Fruit fly (Drosophila melanogaster) whole organism, prepupa: ENCODE data around the gene CG6048.
A peak's percentile ranks its signal among the peaks of the same experiment; 100 is the strongest.

Source experiments
- Blimp-1 ChIP-seq: fragments of 200-800 bp; sonication (Bioruptor generic); optimal IDR thresholded peaks from 3 replicates; lab custom pipeline; 2017; ENCODE audit warnings: missing biosample characterization, missing genetic modification characterization, mild to moderate bottlenecking, moderate library complexity, missing genetic modification reagents
- CG10631 ChIP-seq: fragments of 200-800 bp; sonication (Bioruptor generic); optimal IDR thresholded peaks from 2 replicates; lab custom pipeline; 2016; ENCODE audit warnings: missing biosample characterization, missing genetic modification characterization
- CG10669 ChIP-seq: fragments of 200-800 bp; sonication (Bioruptor generic); optimal IDR thresholded peaks from 3 replicates; lab custom pipeline; 2018; ENCODE audit warnings: missing biosample characterization, mild to moderate bottlenecking, missing genetic modification characterization, moderate library complexity
- CG11294 ChIP-seq: fragments of 200-800 bp; sonication (Bioruptor generic); IDR thresholded peaks from 2 replicates; pipeline ENCODE4 v1.3.6; 2022; ENCODE audit warnings: missing biosample characterization, missing genetic modification characterization
- CG11762 ChIP-seq: fragments of 200-800 bp; sonication (Bioruptor generic); optimal IDR thresholded peaks from 3 replicates; lab custom pipeline; 2016; ENCODE audit warnings: missing biosample characterization, missing genetic modification characterization; ENCODE audit not compliant: insufficient read depth
- CG16779 ChIP-seq: fragments of 200-800 bp; sonication (Bioruptor generic); optimal IDR thresholded peaks from 3 replicates; lab custom pipeline; 2017; ENCODE audit warnings: missing biosample characterization, mild to moderate bottlenecking, missing genetic modification characterization
- CG3032 ChIP-seq: fragments of 200-800 bp; optimal IDR thresholded peaks from 2 replicates; lab custom pipeline; 2019; ENCODE audit warnings: missing biosample characterization, mild to moderate bottlenecking, missing genetic modification characterization, moderate library complexity
- CG31627 ChIP-seq: fragments of 200-800 bp; sonication (Bioruptor generic); optimal IDR thresholded peaks from 3 replicates; lab custom pipeline; 2016; ENCODE audit warnings: missing biosample characterization, missing genetic modification characterization
- CG32006 ChIP-seq: fragments of 200-800 bp; sonication (Bioruptor generic); optimal IDR thresholded peaks from 3 replicates; lab custom pipeline; 2017; ENCODE audit warnings: missing biosample characterization, mild to moderate bottlenecking, missing genetic modification characterization
- CG34406 ChIP-seq: fragments of 200-800 bp; sonication (Bioruptor generic); optimal IDR thresholded peaks from 3 replicates; lab custom pipeline; 2016; ENCODE audit warnings: missing biosample characterization, missing genetic modification characterization
- CG3919 ChIP-seq: fragments of 200-800 bp; sonication (Bioruptor generic); optimal IDR thresholded peaks from 3 replicates; lab custom pipeline; 2016; ENCODE audit warnings: missing biosample characterization, missing genetic modification characterization
- CG4318 ChIP-seq: fragments of 200-800 bp; sonication (Bioruptor generic); optimal IDR thresholded peaks from 3 replicates; lab custom pipeline; 2017; ENCODE audit warnings: missing biosample characterization, mild to moderate bottlenecking, missing genetic modification characterization
- CG6163 ChIP-seq: fragments of 200-800 bp; sonication (Bioruptor generic); IDR thresholded peaks from 3 replicates; pipeline ENCODE4 v1.3.6; 2022; ENCODE audit warnings: missing biosample characterization, missing genetic modification characterization
- CG6276 ChIP-seq: fragments of 200-800 bp; sonication (Bioruptor generic); optimal IDR thresholded peaks from 2 replicates; lab custom pipeline; 2017; ENCODE audit warnings: missing biosample characterization, mild to moderate bottlenecking, missing genetic modification characterization
- CG6808 ChIP-seq: fragments of 200-800 bp; sonication (Bioruptor generic); optimal IDR thresholded peaks from 3 replicates; lab custom pipeline; 2017; ENCODE audit warnings: missing biosample characterization, missing genetic modification characterization, mild to moderate bottlenecking, moderate library complexity, missing genetic modification reagents
- CG6854 ChIP-seq: fragments of 200-800 bp; sonication (Bioruptor generic); optimal IDR thresholded peaks from 2 replicates; lab custom pipeline; 2017; ENCODE audit warnings: missing biosample characterization, mild to moderate bottlenecking, missing genetic modification characterization
- CG7368 ChIP-seq: fragments of 200-800 bp; sonication (Bioruptor generic); optimal IDR thresholded peaks from 3 replicates; lab custom pipeline; 2016; ENCODE audit warnings: missing biosample characterization, missing genetic modification characterization
- CG8119 ChIP-seq: fragments of 200-800 bp; sonication (Bioruptor generic); IDR thresholded peaks from 3 replicates; pipeline ENCODE4 v1.3.6; 2022; ENCODE audit warnings: missing biosample characterization, missing genetic modification characterization
- CG8632 ChIP-seq: fragments of 200-800 bp; sonication (Bioruptor generic); optimal IDR thresholded peaks from 3 replicates; lab custom pipeline; 2016; ENCODE audit warnings: missing biosample characterization, missing genetic modification characterization
- CG9139 ChIP-seq: fragments of 200-800 bp; sonication (Bioruptor generic); optimal IDR thresholded peaks from 3 replicates; lab custom pipeline; 2017; ENCODE audit warnings: missing biosample characterization, mild to moderate bottlenecking, missing genetic modification characterization
- Eip75B ChIP-seq: fragments of 200-800 bp; sonication (Bioruptor generic); optimal IDR thresholded peaks from 3 replicates; lab custom pipeline; 2016; ENCODE audit warnings: missing biosample characterization, missing genetic modification characterization
- Eip78C ChIP-seq: fragments of 200-800 bp; sonication (Bioruptor generic); peaks from one replicate; lab custom pipeline; 2016; ENCODE audit warnings: missing biosample characterization, missing genetic modification characterization
- Ets21C ChIP-seq: fragments of 200-800 bp; sonication (Bioruptor generic); optimal IDR thresholded peaks from 3 replicates; lab custom pipeline; 2016; ENCODE audit warnings: missing biosample characterization, missing genetic modification characterization
- Ets96B ChIP-seq: fragments of 200-800 bp; optimal IDR thresholded peaks from 2 replicates; lab custom pipeline; 2019; ENCODE audit warnings: missing biosample characterization, mild to moderate bottlenecking, missing genetic modification characterization, moderate library complexity
- Gug ChIP-seq: fragments of 200-800 bp; sonication (Bioruptor generic); IDR thresholded peaks from 2 replicates; pipeline ENCODE4 v1.3.6; 2022; ENCODE audit warnings: missing biosample characterization, missing genetic modification characterization
- Hr38 ChIP-seq: sonication (Bioruptor generic); optimal IDR thresholded peaks from 2 replicates; lab custom pipeline; 2016; ENCODE audit warnings: missing biosample characterization, missing genetic modification characterization
- Hr39 ChIP-seq: fragments of 200-800 bp; sonication (Bioruptor generic); optimal IDR thresholded peaks from 2 replicates; lab custom pipeline; 2016; ENCODE audit warnings: missing biosample characterization, missing genetic modification characterization
- Lpt ChIP-seq: fragments of 200-800 bp; sonication (Bioruptor generic); optimal IDR thresholded peaks from 3 replicates; lab custom pipeline; 2016; ENCODE audit warnings: missing biosample characterization, missing genetic modification characterization
- Met ChIP-seq: fragments of 200-800 bp; sonication (Bioruptor generic); optimal IDR thresholded peaks from 3 replicates; lab custom pipeline; 2016; ENCODE audit warnings: missing biosample characterization, missing genetic modification characterization
- Smox ChIP-seq: fragments of 200-800 bp; sonication (Bioruptor generic); optimal IDR thresholded peaks from 3 replicates; lab custom pipeline; 2016; ENCODE audit warnings: missing biosample characterization, missing genetic modification characterization
- Sox102F ChIP-seq: fragments of 200-800 bp; sonication (Bioruptor generic); optimal IDR thresholded peaks from 2 replicates; lab custom pipeline; 2016; ENCODE audit warnings: missing biosample characterization, mild to moderate bottlenecking, missing genetic modification characterization
- Sox15 ChIP-seq: fragments of 200-800 bp; sonication (Bioruptor generic); optimal IDR thresholded peaks from 3 replicates; lab custom pipeline; 2016; ENCODE audit warnings: missing biosample characterization, missing genetic modification characterization
- achi ChIP-seq: fragments of 200-800 bp; sonication (Bioruptor generic); optimal IDR thresholded peaks from 3 replicates; lab custom pipeline; 2016; ENCODE audit warnings: missing biosample characterization, missing genetic modification characterization
- acj6 ChIP-seq: fragments of 200-800 bp; sonication (Bioruptor generic); optimal IDR thresholded peaks from 3 replicates; lab custom pipeline; 2016; ENCODE audit warnings: missing biosample characterization, missing genetic modification characterization
- cyc ChIP-seq: fragments of 200-800 bp; sonication (Bioruptor generic); optimal IDR thresholded peaks from 3 replicates; lab custom pipeline; 2016; ENCODE audit warnings: missing biosample characterization, missing genetic modification characterization
- dac ChIP-seq: fragments of 200-800 bp; sonication (Bioruptor generic); optimal IDR thresholded peaks from 2 replicates; lab custom pipeline; 2017; ENCODE audit warnings: missing biosample characterization, mild to moderate bottlenecking, missing genetic modification characterization
- dsx ChIP-seq: fragments of 200-800 bp; optimal IDR thresholded peaks from 3 replicates; lab custom pipeline; 2019; ENCODE audit warnings: missing biosample characterization, mild to moderate bottlenecking, missing genetic modification characterization, moderate library complexity; ENCODE audit not compliant: poor library complexity, severe bottlenecking
- eg ChIP-seq: fragments of 200-800 bp; sonication (Bioruptor generic); IDR thresholded peaks from 3 replicates; pipeline ENCODE4 v1.3.6; 2022; ENCODE audit warnings: missing biosample characterization, missing genetic modification characterization
- esn ChIP-seq: fragments of 200-800 bp; sonication (Bioruptor generic); optimal IDR thresholded peaks from 2 replicates; lab custom pipeline; 2016; ENCODE audit warnings: missing biosample characterization, mild to moderate bottlenecking, missing genetic modification characterization, moderate library complexity
- fd59A ChIP-seq: fragments of 200-800 bp; sonication (Bioruptor generic); optimal IDR thresholded peaks from 2 replicates; lab custom pipeline; 2017; ENCODE audit warnings: missing biosample characterization, mild to moderate bottlenecking, missing genetic modification characterization, missing genetic modification reagents
- fkh ChIP-seq: fragments of 200-800 bp; sonication (Bioruptor generic); optimal IDR thresholded peaks from 3 replicates; lab custom pipeline; 2017; ENCODE audit warnings: missing biosample characterization, mild to moderate bottlenecking, missing genetic modification characterization, moderate library complexity
- lz ChIP-seq: fragments of 200-800 bp; sonication (Bioruptor generic); optimal IDR thresholded peaks from 3 replicates; lab custom pipeline; 2016; ENCODE audit warnings: missing biosample characterization, missing genetic modification characterization
- net ChIP-seq: fragments of 200-800 bp; sonication (Bioruptor generic); optimal IDR thresholded peaks from 3 replicates; lab custom pipeline; 2016; ENCODE audit warnings: missing biosample characterization, missing genetic modification characterization
- pdm3 ChIP-seq: fragments of 200-800 bp; sonication (Bioruptor generic); optimal IDR thresholded peaks from 3 replicates; lab custom pipeline; 2016; ENCODE audit warnings: missing biosample characterization, missing genetic modification characterization
- spab ChIP-seq: fragments of 200-800 bp; sonication (Bioruptor generic); optimal IDR thresholded peaks from 2 replicates; lab custom pipeline; 2017; ENCODE audit warnings: missing biosample characterization, mild to moderate bottlenecking, missing genetic modification characterization, missing genetic modification reagents
- svp ChIP-seq: fragments of 200-800 bp; sonication (Bioruptor generic); peaks from one replicate; lab custom pipeline; 2016; ENCODE audit warnings: missing biosample characterization, missing genetic modification characterization

Gene CG6048

DNA sequence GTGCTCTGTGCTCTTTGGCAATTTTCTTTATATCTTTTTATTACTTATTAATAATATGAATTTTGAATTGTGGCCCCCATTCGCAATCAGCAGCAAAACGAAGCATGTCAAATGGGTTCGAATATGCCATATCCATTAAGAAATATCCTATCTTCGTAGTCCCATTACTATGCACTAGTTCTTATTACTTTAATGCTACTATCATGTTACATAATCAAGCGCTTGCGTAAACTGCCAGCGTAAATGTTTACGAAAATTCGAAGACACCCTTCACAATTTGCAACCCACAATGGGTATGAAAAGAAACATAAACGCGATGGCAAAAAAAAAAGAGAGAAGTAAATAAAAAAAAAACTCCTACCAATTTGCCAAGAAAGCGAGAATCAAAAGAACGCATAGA is 25.6 kb upstream of the CG6048 start (continued):
- no peak for TF ChIP-seq fkh (GFP tag; lab: Kevin White, UChicago)
- TF ChIP-seq acj6 (GFP tag; lab: Kevin White, UChicago) = peak; percentile 78
- peak; percentile 55 for TF ChIP-seq CG4318 (GFP tag; lab: Kevin White, UChicago)
- TF ChIP-seq fd59A = peak; percentile 53
- peak; percentile 76 for TF ChIP-seq CG10631 (GFP tag; lab: Kevin White, UChicago)
- no peak for TF ChIP-seq CG6854
- no peak for TF ChIP-seq Blimp-1 (GFP tag; lab: Kevin White, UChicago)
- peak; percentile 50 for TF ChIP-seq CG8632 (GFP tag; lab: Kevin White, UChicago)
- peak; percentile 52 for TF ChIP-seq Smox (GFP tag; lab: Kevin White, UChicago)
- peak; percentile 54 for TF ChIP-seq CG34406 (GFP tag; lab: Kevin White, UChicago)
- TF ChIP-seq Eip78C (GFP tag; lab: Kevin White, UChicago) = peak; percentile 85
- no peak for TF ChIP-seq CG9139 (GFP tag; lab: Kevin White, UChicago)
- TF ChIP-seq dac (GFP tag; lab: Kevin White, UChicago) = peak; percentile 64
- TF ChIP-seq Hr38 (GFP tag; lab: Kevin White, UChicago) = no peak
- TF ChIP-seq dsx (GFP tag; lab: Kevin White, UChicago) = peak; percentile 57
- peak; percentile 81 for TF ChIP-seq CG32006 (GFP tag; lab: Kevin White, UChicago)

dm6 chrX:5932345-5932995 is 19.9 kb upstream of the CG6048 start:
- TF ChIP-seq Lpt (GFP tag; lab: Kevin White, UChicago) (peak; percentile 82), esn (GFP tag; lab: Kevin White, UChicago) (peak; percentile 68), pdm3 (GFP tag; lab: Kevin White, UChicago) (peak; percentile 87), CG6163 (GFP tag; lab: Robert Waterston, UW) (peak; percentile 90), CG16779 (tag; lab: Kevin White, UChicago) (peak; percentile 31), CG4318 (GFP tag; lab: Kevin White, UChicago) (peak; percentile 54), dsx (GFP tag; lab: Kevin White, UChicago) (peak; percentile 79), CG32006 (GFP tag; lab: Kevin White, UChicago) (peak; percentile 83), achi (GFP tag; lab: Kevin White, UChicago) (peak; percentile 78), net (GFP tag; lab: Kevin White, UChicago) (peak; percentile 74), Met (peak; percentile 67), dac (GFP tag; lab: Kevin White, UChicago) (peak; percentile 64), spab (GFP tag; lab: Kevin White, UChicago) (peak; percentile 50), CG8119 (GFP tag; lab: Robert Waterston, UW) (peak; percentile 88), Blimp-1 (GFP tag; lab: Kevin White, UChicago) (no peak), Eip78C (GFP tag; lab: Kevin White, UChicago) (peak; percentile 96), Hr38 (GFP tag; lab: Kevin White, UChicago) (no peak), CG3032 (peak; percentile 75), CG8632 (GFP tag; lab: Kevin White, UChicago) (peak; percentile 71), Sox15 (GFP tag; lab: Kevin White, UChicago) (peak; percentile 47), CG10669 (GFP tag; lab: Kevin White, UChicago) (peak; percentile 75), lz (GFP tag; lab: Kevin White, UChicago) (peak; percentile 75), CG3919 (GFP tag; lab: Kevin White, UChicago) (peak; percentile 88), CG7368 (GFP tag; lab: Kevin White, UChicago) (peak; percentile 68), CG11762 (GFP tag; lab: Kevin White, UChicago) (peak; percentile 82), Gug (GFP tag; lab: Robert Waterston, UW) (peak; percentile 71), cyc (GFP tag; lab: Kevin White, UChicago) (peak; percentile 82), Sox102F (GFP tag; lab: Kevin White, UChicago) (peak; percentile 60), Ets21C (GFP tag; lab: Kevin White, UChicago) (peak; percentile 40), fkh (GFP tag; lab: Kevin White, UChicago) (no peak), Eip75B (GFP tag; lab: Kevin White, UChicago) (peak; percentile 84), CG34406 (GFP tag; lab: Kevin White, UChicago) (peak; percentile 54), CG6808 (GFP tag; lab: Kevin White, UChicago) (peak; percentile 68), CG11294 (peak; percentile 53; the same call in 1 of the 2 replicates), acj6 (GFP tag; lab: Kevin White, UChicago) (peak; percentile 74), svp (GFP tag; lab: Kevin White, UChicago) (peak; percentile 86), CG31627 (GFP tag; lab: Kevin White, UChicago) (peak; percentile 69), CG6276 (GFP tag; lab: Kevin White, UChicago) (peak; percentile 64), CG9139 (GFP tag; lab: Kevin White, UChicago) (peak; percentile 22), Ets96B (tag; lab: Kevin White, UChicago) (peak; percentile 80), eg (GFP tag; lab: Robert Waterston, UW) (peak; percentile 85), Hr39 (GFP tag; lab: Kevin White, UChicago) (peak; percentile 79), fd59A (peak; percentile 65)
